Worm (Caenorhabditis elegans): Measurements from ENCODE around the gene K07C5.9.

K07C5.9 gene

DNA sequence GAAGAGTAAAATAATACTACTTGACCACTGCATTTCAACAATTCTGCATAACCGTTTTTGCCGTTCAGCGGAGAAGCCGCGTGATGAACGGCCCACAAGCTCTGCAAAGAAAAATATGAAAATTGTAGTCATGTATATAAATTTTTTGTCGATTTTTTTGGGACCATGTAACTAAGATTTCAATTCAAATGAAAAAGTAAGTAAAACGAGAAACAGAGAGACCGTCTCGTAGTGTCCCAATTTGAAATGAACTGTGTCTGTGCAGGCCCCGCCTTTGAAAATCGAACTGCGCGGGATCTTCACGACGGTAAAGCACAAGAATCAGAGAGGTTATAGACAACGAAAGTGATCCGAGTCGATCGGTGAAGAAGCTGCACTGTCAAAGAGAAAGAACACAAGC lies 17.9 kb downstream of the K07C5.9 start, which contains the start of gene crm-1:
TSS of gene crm-1 (minus strand) at position 101 of the 400 bp plus-strand sequence.
- no peak for TF ChIP-seq unc-3 (GFP tag; conservative IDR thresholded peaks at IDR 0.05)
- no peak for TF ChIP-seq unc-3 (tag; optimal IDR thresholded peaks at IDR 0.05)
- no peak for TF ChIP-seq eyg-1 (tag; optimal IDR thresholded peaks at IDR 0.05)
- TF ChIP-seq ceh-18 (tag; optimal IDR thresholded peaks at IDR 0.05): no peak
- TF ChIP-seq C08G9.2 (tag; optimal IDR thresholded peaks at IDR 0.05): no peak
- TF ChIP-seq hlh-6 (tag; optimal IDR thresholded peaks at IDR 0.05): no peak
- no peak for TF ChIP-seq pax-1 (tag; optimal IDR thresholded peaks at IDR 0.05)
- TF ChIP-seq sox-2 (GFP tag; IDR thresholded peaks at IDR 0.05): no peak
- no peak for TF ChIP-seq rnt-1 (tag; optimal IDR thresholded peaks at IDR 0.05)
- TF ChIP-seq tbx-7 (tag; optimal IDR thresholded peaks at IDR 0.05): no peak
- no peak for TF ChIP-seq unc-42 (tag; optimal IDR thresholded peaks at IDR 0.05)
- no peak for TF ChIP-seq ceh-2 (tag; optimal IDR thresholded peaks at IDR 0.05)
- TF ChIP-seq ceh-9 (tag; optimal IDR thresholded peaks at IDR 0.05): no peak
- TF ChIP-seq tbx-2 (tag; optimal IDR thresholded peaks at IDR 0.05): no peak

DNA sequence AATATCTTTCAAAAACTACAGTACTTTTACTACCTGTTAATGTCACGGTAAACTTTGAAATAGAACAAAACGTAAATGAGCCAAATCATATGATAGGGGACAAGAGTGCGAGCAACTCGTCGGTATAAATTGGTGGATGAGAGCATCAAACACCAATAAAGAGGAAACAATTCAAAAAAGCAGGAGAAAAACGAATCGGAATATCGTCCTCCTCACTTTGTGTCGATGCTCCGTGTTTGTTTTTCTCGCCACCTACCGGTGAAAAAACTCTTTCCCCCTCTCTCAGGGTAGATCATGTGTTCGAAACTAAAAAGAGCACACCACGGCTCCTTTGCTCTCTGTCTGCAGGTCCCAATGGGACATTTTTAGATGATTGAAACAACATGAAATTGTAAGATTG lies 21.9 kb downstream of the K07C5.9 start:
- TF ChIP-seq che-1 (tag; optimal IDR thresholded peaks at IDR 0.05) (no peak), nhr-11 (tag; optimal IDR thresholded peaks at IDR 0.05) (no peak), pha-2 (tag; optimal IDR thresholded peaks at IDR 0.05) (no peak), unc-42 (tag; optimal IDR thresholded peaks at IDR 0.05) (no peak), elt-4 (tag; optimal IDR thresholded peaks at IDR 0.05) (no peak), ztf-16 (tag; optimal IDR thresholded peaks at IDR 0.05) (no peak), ceh-14 (tag; optimal IDR thresholded peaks at IDR 0.05) (no peak), ahr-1 (tag; optimal IDR thresholded peaks at IDR 0.05) (no peak), ceh-30 (tag; optimal IDR thresholded peaks at IDR 0.05) (no peak), lin-11 (tag; optimal IDR thresholded peaks at IDR 0.05) (no peak), fkh-6 (tag; optimal IDR thresholded peaks at IDR 0.05) (no peak), nfya-1 (tag; optimal IDR thresholded peaks at IDR 0.05) (no peak), ceh-19 (GFP tag; optimal IDR thresholded peaks at IDR 0.05) (no peak), zip-5 (tag; optimal IDR thresholded peaks at IDR 0.05) (no peak), K09A11.1 (tag; optimal IDR thresholded peaks at IDR 0.05; ENCODE audit: insufficient read depth) (no peak), K02D7.2 (tag; optimal IDR thresholded peaks at IDR 0.05) (no peak), dve-1 (tag; optimal IDR thresholded peaks at IDR 0.05) (no peak), ceh-9 (tag; optimal IDR thresholded peaks at IDR 0.05) (no peak), unc-3 (GFP tag; conservative IDR thresholded peaks at IDR 0.05) (no peak), unc-3 (tag; optimal IDR thresholded peaks at IDR 0.05) (no peak)

- TF ChIP-seq mec-3 (tag; optimal IDR thresholded peaks at IDR 0.05; ENCODE audit: borderline replicate concordance) (no peak), pha-4 (tag; optimal IDR thresholded peaks at IDR 0.05) (no peak), ets-4 (tag; optimal IDR thresholded peaks at IDR 0.05) (no peak), gmeb-2 (tag; optimal IDR thresholded peaks at IDR 0.05) (no peak), che-1 (tag; optimal IDR thresholded peaks at IDR 0.05) (no peak), pax-1 (tag; optimal IDR thresholded peaks at IDR 0.05) (no peak), nhr-232 (tag; optimal IDR thresholded peaks at IDR 0.05) (no peak), Y22D7AL.16 (tag; optimal IDR thresholded peaks at IDR 0.05) (no peak), syd-9 (tag; optimal IDR thresholded peaks at IDR 0.05) (no peak), hlh-13 (GFP tag; optimal IDR thresholded peaks at IDR 0.05) (no peak), sox-4 (tag; optimal IDR thresholded peaks at IDR 0.05) (no peak), fkh-6 (tag; optimal IDR thresholded peaks at IDR 0.05) (no peak), pat-9 (tag; optimal IDR thresholded peaks at IDR 0.05) (no peak), ceh-34 (tag; optimal IDR thresholded peaks at IDR 0.05) (no peak)
Measured at ce11 chrV:10323537-10323936, 26.4 kb downstream of the K07C5.9 start.
